Fruit fly (Drosophila melanogaster) whole organism, prepupa: ENCODE results near the gene Gr93d.

Experiments
- Blimp-1 ChIP-seq: fragments of 200-800 bp; sonication (Bioruptor generic); optimal IDR thresholded peaks from 3 replicates; lab custom pipeline; 2017; ENCODE audit warnings: missing biosample characterization, missing genetic modification characterization, mild to moderate bottlenecking, moderate library complexity, missing genetic modification reagents
- CG11762 ChIP-seq: fragments of 200-800 bp; sonication (Bioruptor generic); optimal IDR thresholded peaks from 3 replicates; lab custom pipeline; 2016; ENCODE audit warnings: missing biosample characterization, missing genetic modification characterization; ENCODE audit not compliant: insufficient read depth
- CG8632 ChIP-seq: fragments of 200-800 bp; sonication (Bioruptor generic); optimal IDR thresholded peaks from 3 replicates; lab custom pipeline; 2016; ENCODE audit warnings: missing biosample characterization, missing genetic modification characterization
- CG9139 ChIP-seq: fragments of 200-800 bp; sonication (Bioruptor generic); optimal IDR thresholded peaks from 3 replicates; lab custom pipeline; 2017; ENCODE audit warnings: missing biosample characterization, mild to moderate bottlenecking, missing genetic modification characterization
- Eip93F ChIP-seq: fragments of 200-800 bp; sonication (Bioruptor generic); optimal IDR thresholded peaks from 2 replicates; lab custom pipeline; 2016; ENCODE audit warnings: missing biosample characterization, mild to moderate bottlenecking, missing genetic modification characterization
- Ets21C ChIP-seq: fragments of 200-800 bp; sonication (Bioruptor generic); optimal IDR thresholded peaks from 3 replicates; lab custom pipeline; 2016; ENCODE audit warnings: missing biosample characterization, missing genetic modification characterization
- Lpt ChIP-seq: fragments of 200-800 bp; sonication (Bioruptor generic); optimal IDR thresholded peaks from 3 replicates; lab custom pipeline; 2016; ENCODE audit warnings: missing biosample characterization, missing genetic modification characterization
- Met ChIP-seq: fragments of 200-800 bp; sonication (Bioruptor generic); optimal IDR thresholded peaks from 3 replicates; lab custom pipeline; 2016; ENCODE audit warnings: missing biosample characterization, missing genetic modification characterization
- Sox102F ChIP-seq: fragments of 200-800 bp; sonication (Bioruptor generic); optimal IDR thresholded peaks from 2 replicates; lab custom pipeline; 2016; ENCODE audit warnings: missing biosample characterization, mild to moderate bottlenecking, missing genetic modification characterization
- Sox15 ChIP-seq: fragments of 200-800 bp; sonication (Bioruptor generic); optimal IDR thresholded peaks from 3 replicates; lab custom pipeline; 2016; ENCODE audit warnings: missing biosample characterization, missing genetic modification characterization
- cyc ChIP-seq: fragments of 200-800 bp; sonication (Bioruptor generic); optimal IDR thresholded peaks from 3 replicates; lab custom pipeline; 2016; ENCODE audit warnings: missing biosample characterization, missing genetic modification characterization
- pdm3 ChIP-seq: fragments of 200-800 bp; sonication (Bioruptor generic); optimal IDR thresholded peaks from 3 replicates; lab custom pipeline; 2016; ENCODE audit warnings: missing biosample characterization, missing genetic modification characterization
- ss ChIP-seq, 2 experiments: fragments of 200-800 bp; sonication (Bioruptor generic); optimal IDR thresholded peaks; 2 replicates in 1 of 2; 3 replicates in 1 of 2; lab custom pipeline; 2017 to 2018; ENCODE audit warnings: mild to moderate bottlenecking in 2 of 2, missing biosample characterization in 2 of 2, missing genetic modification characterization in 2 of 2, moderate library complexity in 1 of 2

DNA sequence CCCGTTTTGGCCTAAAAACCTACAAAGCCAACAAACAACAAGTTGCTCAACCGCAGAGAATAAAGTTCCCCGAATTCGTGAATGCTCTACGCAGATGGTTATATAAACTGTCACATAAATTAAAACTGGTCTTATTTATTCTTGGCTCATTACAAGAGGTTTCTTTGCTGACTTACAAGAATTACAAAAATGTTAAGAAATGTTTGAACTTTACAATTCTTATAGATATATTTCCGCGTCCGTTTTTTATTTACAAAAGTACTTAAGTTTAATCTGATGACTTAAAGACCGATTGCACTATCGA lies 10.3 kb downstream of the Gr93d start:
- TF ChIP-seq CG9139 (GFP tag; lab: Kevin White, UChicago) (no peak), Met (GFP tag; lab: Kevin White, UChicago) (peak; percentile 23), ss (GFP tag; optimal IDR thresholded peaks at IDR 0.05; lab: Kevin White, UChicago) (no peak), CG8632 (GFP tag; lab: Kevin White, UChicago) (no peak), cyc (no peak), Eip93F (GFP tag; lab: Kevin White, UChicago) (no peak), Lpt (no peak), Ets21C (GFP tag; lab: Kevin White, UChicago) (no peak), Sox15 (GFP tag; lab: Kevin White, UChicago) (no peak), pdm3 (GFP tag; lab: Kevin White, UChicago) (no peak), CG11762 (GFP tag; lab: Kevin White, UChicago) (no peak), Sox102F (GFP tag; lab: Kevin White, UChicago) (no peak), Blimp-1 (GFP tag; lab: Kevin White, UChicago) (no peak)
